Fruit fly (Drosophila melanogaster) whole organism, pupa: ENCODE results near the gene CG42813.
A peak's percentile ranks its signal among the peaks of the same experiment; 100 is the strongest.

Source experiments
- CG12605 ChIP-seq: fragments of 200-800 bp; sonication (Bioruptor generic); IDR thresholded peaks from 2 replicates; pipeline ENCODE4 v1.3.6; 2022; ENCODE audit warnings: missing biosample characterization, missing genetic modification characterization
- CG17806 ChIP-seq: fragments of 200-800 bp; sonication (Bioruptor generic); optimal IDR thresholded peaks from 2 replicates; lab custom pipeline; 2018; ENCODE audit warnings: missing biosample characterization, mild to moderate bottlenecking, missing genetic modification characterization, moderate library complexity
- Pif1A ChIP-seq: fragments of 200-800 bp; sonication (Bioruptor generic); optimal IDR thresholded peaks from 3 replicates; lab custom pipeline; 2016; ENCODE audit warnings: missing biosample characterization, missing genetic modification characterization
- Pif1B ChIP-seq: fragments of 200-800 bp; sonication (Bioruptor generic); optimal IDR thresholded peaks from 3 replicates; lab custom pipeline; 2016; ENCODE audit warnings: missing biosample characterization, missing genetic modification characterization

- TF ChIP-seq CG12605 (no peak), Pif1A (peak; percentile 46), Pif1B (GFP tag; lab: Kevin White, UChicago) (no peak), CG17806 (tag; lab: Kevin White, UChicago) (peak; percentile 63)
These were observed 30.8 kb downstream of the CG42813 start for dm6 chr3R:27197581-27197980.
